Fruit fly (Drosophila melanogaster) S2 (cell line): ENCODE data around the gene wdb.

ENCODE experiments used
- CG8478 ChIP-seq: fragments of >200 bp; optimal IDR thresholded peaks from 2 replicates; lab custom pipeline; 2018
- CTCF ChIP-seq, 2 experiments: fragments of >200 bp; optimal IDR thresholded peaks; 2 replicates each; lab custom pipeline; 2018

dm6 chr3R:27597258-27597657 lies 15.2 kb upstream of the wdb start:
- TF ChIP-seq CG8478: no peak
- TF ChIP-seq CTCF (optimal IDR thresholded peaks at IDR 0.05; lab: Kevin White, UChicago): no peak
